Worm (Caenorhabditis elegans): ENCODE measurements around the gene mans-2.

Gene mans-2

DNA sequence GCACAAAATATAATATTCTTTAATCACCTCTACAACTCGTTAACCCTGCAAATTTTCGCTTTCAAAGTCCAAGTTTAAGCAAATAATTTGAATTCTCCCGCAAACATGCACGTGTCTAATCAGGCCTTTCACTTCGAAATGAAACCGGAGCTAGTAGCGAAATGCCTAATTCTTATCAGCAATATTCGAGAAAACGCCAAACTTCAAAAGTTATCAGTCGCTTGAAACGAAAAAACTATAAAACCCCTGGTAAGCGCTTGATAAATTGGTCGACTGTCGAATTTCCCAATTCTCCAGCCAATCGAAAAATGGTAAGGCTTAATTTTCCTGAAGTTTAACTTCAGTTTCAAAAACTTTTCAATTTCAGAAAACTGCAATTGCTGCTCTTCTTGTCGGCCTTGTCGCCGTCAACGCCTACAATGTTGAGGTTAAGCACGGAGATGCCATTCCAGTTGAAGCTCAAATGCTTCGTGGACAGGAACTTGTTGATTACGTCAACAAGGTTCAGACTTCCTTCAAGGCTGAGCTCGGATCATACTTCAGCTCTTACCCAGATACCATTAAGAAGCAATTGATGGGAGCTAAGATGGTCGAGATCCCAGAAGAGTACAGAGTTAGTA, 17.7 kb upstream of the mans-2 start, which contains the start of gene cpr-9:
TSS of gene cpr-9 (plus strand) at position 188 of the 620 bp plus-strand sequence.
- TF ChIP-seq dpl-1 (GFP tag; optimal IDR thresholded peaks at IDR 0.05) (no peak), lin-54 (GFP tag; optimal IDR thresholded peaks at IDR 0.05) (peak; percentile 13), K11D2.4 (GFP tag; IDR thresholded peaks at IDR 0.05) (no peak), F49E8.2 (tag; optimal IDR thresholded peaks at IDR 0.05; ENCODE audit: insufficient read depth) (no peak), hsf-1 (GFP tag; IDR thresholded peaks at IDR 0.05) (no peak), Y67H2A.10 (GFP tag; conservative IDR thresholded peaks at IDR 0.05) (no peak), ceh-79 (tag; optimal IDR thresholded peaks at IDR 0.05) (no peak), B0336.3 (GFP tag; IDR thresholded peaks at IDR 0.05) (peak; percentile 10; the same call in 1 of the 2 replicates), cebp-1 (GFP tag; IDR thresholded peaks at IDR 0.05) (no peak), cebp-1 (tag; optimal IDR thresholded peaks at IDR 0.05) (peak; percentile 24), ztf-22 (GFP tag; optimal IDR thresholded peaks at IDR 0.05) (peak; percentile 8), Y53G8AR.9 (GFP tag; conservative IDR thresholded peaks at IDR 0.05) (0 out of 2 replicates have a peak, but pooled peaks have one; percentile 11), mel-28 (tag; optimal IDR thresholded peaks at IDR 0.05; ENCODE audit: borderline replicate concordance) (no peak), lsy-27 (tag; optimal IDR thresholded peaks at IDR 0.05; ENCODE audit: borderline replicate concordance, insufficient read depth) (no peak), D2030.7 (GFP tag; IDR thresholded peaks at IDR 0.05) (no peak), mes-4 (tag; optimal IDR thresholded peaks at IDR 0.05) (no peak), ets-4 (GFP tag; optimal IDR thresholded peaks at IDR 0.05) (peak; percentile 22), rpc-1 (optimal IDR thresholded peaks at IDR 0.05) (no peak), rpc-1 (tag; optimal IDR thresholded peaks at IDR 0.05) (no peak), nhr-80 (tag; optimal IDR thresholded peaks at IDR 0.05) (peak; percentile 21), let-607 (tag; optimal IDR thresholded peaks at IDR 0.05) (no peak), ekl-4 (GFP tag; IDR thresholded peaks at IDR 0.05) (peak; percentile 40; the same call in 1 of the 2 replicates), hmg-1.2 (GFP tag; IDR thresholded peaks at IDR 0.05) (0 out of 2 replicates have a peak, but pooled peaks have one; percentile 6), pha-4 (tag; optimal IDR thresholded peaks at IDR 0.05) (no peak), let-526 (GFP tag; IDR thresholded peaks at IDR 0.05) (peak; percentile 54; the same call in 1 of the 2 replicates), tbp1 (GFP tag; optimal IDR thresholded peaks at IDR 0.05) (peak; percentile 1), snpc-3.4 (tag; optimal IDR thresholded peaks at IDR 0.05) (no peak), madf-10 (tag; optimal IDR thresholded peaks at IDR 0.05) (no peak), hlh-26 (GFP tag; conservative IDR thresholded peaks at IDR 0.05) (no peak), C06A6.2 (GFP tag; conservative IDR thresholded peaks at IDR 0.05) (no peak), attf-6 (GFP tag; IDR thresholded peaks at IDR 0.05) (no peak), tbx-9 (tag; optimal IDR thresholded peaks at IDR 0.05; ENCODE audit: borderline replicate concordance) (no peak), ZK185.1 (tag; optimal IDR thresholded peaks at IDR 0.05; ENCODE audit: poor library complexity, severe bottlenecking) (peak; percentile 13), lin-40 (tag; optimal IDR thresholded peaks at IDR 0.05) (peak; percentile 10), nfya-1 (tag; optimal IDR thresholded peaks at IDR 0.05; ENCODE audit: borderline replicate concordance, insufficient read depth) (no peak), snpc-4 (GFP tag; optimal IDR thresholded peaks at IDR 0.05) (no peak), snpc-4 (tag; optimal IDR thresholded peaks at IDR 0.05) (no peak)
